Fruit fly (Drosophila melanogaster) whole organism, embryonic: ENCODE measurements around the gene CG7974.

Experiments used
- CG10147 ChIP-seq: fragments of 200-800 bp; sonication (Bioruptor generic); optimal IDR thresholded peaks from 2 replicates; lab custom pipeline; 2019; ENCODE audit warnings: missing biosample characterization, mild to moderate bottlenecking, missing genetic modification characterization, moderate library complexity
- CG10543 ChIP-seq: fragments of 200-800 bp; sonication (Bioruptor generic); optimal IDR thresholded peaks from 3 replicates; lab custom pipeline; 2017; ENCODE audit warnings: missing biosample characterization, mild to moderate bottlenecking, missing genetic modification characterization, moderate library complexity
- CG12391 ChIP-seq: fragments of 200-800 bp; sonication (Bioruptor generic); optimal IDR thresholded peaks from 3 replicates; lab custom pipeline; 2018; ENCODE audit warnings: missing biosample characterization, mild to moderate bottlenecking, missing genetic modification characterization, moderate library complexity
- CG12942 ChIP-seq: fragments of 200-800 bp; sonication (Bioruptor generic); optimal IDR thresholded peaks from 3 replicates; lab custom pipeline; 2016; ENCODE audit warnings: missing biosample characterization, missing genetic modification characterization
- CG13775 ChIP-seq: fragments of 200-800 bp; sonication (Bioruptor generic); optimal IDR thresholded peaks from 3 replicates; lab custom pipeline; 2017; ENCODE audit warnings: missing biosample characterization, mild to moderate bottlenecking, missing genetic modification characterization
- CG1832 ChIP-seq: fragments of 200-800 bp; sonication (Bioruptor generic); optimal IDR thresholded peaks from 2 replicates; lab custom pipeline; 2017; ENCODE audit warnings: missing biosample characterization, mild to moderate bottlenecking, missing genetic modification characterization, inconsistent platforms
- CG2712 ChIP-seq: fragments of 200-800 bp; optimal IDR thresholded peaks from 3 replicates; lab custom pipeline; 2019; ENCODE audit warnings: missing biosample characterization, mild to moderate bottlenecking, missing genetic modification characterization, moderate library complexity
- CG2889 ChIP-seq: fragments of 200-800 bp; sonication (Bioruptor generic); IDR thresholded peaks from 3 replicates; pipeline ENCODE4 v1.3.6; 2022; ENCODE audit warnings: missing biosample characterization, missing genetic modification characterization
- CG31441 ChIP-seq: fragments of 200-800 bp; sonication (Bioruptor generic); IDR thresholded peaks from 2 replicates; pipeline ENCODE4 v1.3.6; 2022; ENCODE audit warnings: missing biosample characterization, missing genetic modification characterization
- CG3281 ChIP-seq: fragments of 200-800 bp; sonication (Bioruptor generic); optimal IDR thresholded peaks from 3 replicates; lab custom pipeline; 2017; ENCODE audit warnings: missing biosample characterization, mild to moderate bottlenecking, missing genetic modification characterization
- CG34422 ChIP-seq: fragments of 200-800 bp; sonication (Bioruptor generic); IDR thresholded peaks from 3 replicates; pipeline ENCODE4 v1.3.6; 2022; ENCODE audit warnings: missing biosample characterization, missing genetic modification characterization
- CG3847 ChIP-seq: fragments of 200-800 bp; sonication (Bioruptor generic); IDR thresholded peaks from 2 replicates; pipeline ENCODE4 v1.3.6; 2022; ENCODE audit warnings: missing biosample characterization, missing genetic modification characterization
- CG5953 ChIP-seq: fragments of 200-800 bp; sonication (Bioruptor generic); IDR thresholded peaks from 2 replicates; pipeline ENCODE4 v1.3.6; 2022; ENCODE audit warnings: missing biosample characterization, missing genetic modification characterization
- CG6254 ChIP-seq: fragments of 200-800 bp; sonication (Bioruptor generic); optimal IDR thresholded peaks from 3 replicates; lab custom pipeline; 2017; ENCODE audit warnings: mild to moderate bottlenecking, missing biosample characterization, missing genetic modification reagents, missing genetic modification characterization
- CG7271 ChIP-seq: fragments of 200-800 bp; sonication (Bioruptor generic); optimal IDR thresholded peaks from 2 replicates; lab custom pipeline; 2018; ENCODE audit warnings: missing biosample characterization, mild to moderate bottlenecking, missing genetic modification characterization, moderate library complexity
- CG7928 ChIP-seq: fragments of 200-800 bp; sonication (Bioruptor generic); optimal IDR thresholded peaks from 2 replicates; lab custom pipeline; 2017; ENCODE audit warnings: missing biosample characterization, mild to moderate bottlenecking, missing genetic modification characterization
- CG9797 ChIP-seq: fragments of 200-800 bp; sonication (Bioruptor generic); optimal IDR thresholded peaks from 3 replicates; lab custom pipeline; 2018; ENCODE audit warnings: missing biosample characterization, mild to moderate bottlenecking, missing genetic modification characterization
- CG9817 ChIP-seq: fragments of 200-800 bp; sonication (Bioruptor generic); optimal IDR thresholded peaks from 2 replicates; lab custom pipeline; 2018; ENCODE audit warnings: missing biosample characterization, mild to moderate bottlenecking, missing genetic modification characterization, moderate library complexity
- Dbx ChIP-seq: fragments of 200-800 bp; sonication (Bioruptor generic); IDR thresholded peaks from 3 replicates; pipeline ENCODE4 v1.3.6; 2022; ENCODE audit warnings: missing biosample characterization, missing genetic modification characterization
- Deaf1 ChIP-seq: fragments of 200-800 bp; optimal IDR thresholded peaks from 3 replicates; lab custom pipeline; 2019; ENCODE audit warnings: missing biosample characterization, mild to moderate bottlenecking, missing genetic modification characterization, moderate library complexity
- Ets65A ChIP-seq: fragments of 200-800 bp; sonication (Bioruptor generic); peaks from one replicate; lab custom pipeline; 2016; ENCODE audit warnings: missing biosample characterization, missing genetic modification characterization
- HLH54F ChIP-seq: fragments of 200-800 bp; sonication (Bioruptor generic); optimal IDR thresholded peaks from 3 replicates; lab custom pipeline; 2016; ENCODE audit warnings: missing biosample characterization, missing genetic modification characterization
- Hand ChIP-seq: fragments of 200-800 bp; sonication (Bioruptor generic); optimal IDR thresholded peaks from 2 replicates; lab custom pipeline; 2017; ENCODE audit warnings: mild to moderate bottlenecking, missing biosample characterization, missing genetic modification reagents, missing genetic modification characterization
- Mad ChIP-seq: fragments of 200-800 bp; sonication (Bioruptor generic); optimal IDR thresholded peaks from 2 replicates; lab custom pipeline; 2016; ENCODE audit warnings: missing biosample characterization, missing genetic modification characterization
- Med ChIP-seq: fragments of 200-800 bp; sonication (Bioruptor generic); peaks from one replicate; lab custom pipeline; 2016; ENCODE audit warnings: missing biosample characterization, missing genetic modification characterization, mild to moderate bottlenecking, inconsistent platforms, moderate library complexity
- NC2β ChIP-seq: fragments of 200-800 bp; sonication (Bioruptor generic); optimal IDR thresholded peaks from 2 replicates; lab custom pipeline; 2016; ENCODE audit warnings: missing biosample characterization, missing genetic modification characterization
- Nf-YB ChIP-seq: fragments of 200-800 bp; sonication (Bioruptor generic); optimal IDR thresholded peaks from 3 replicates; lab custom pipeline; 2019; ENCODE audit warnings: missing biosample characterization, mild to moderate bottlenecking, missing genetic modification characterization, moderate library complexity
- PHDP ChIP-seq: fragments of 200-800 bp; sonication (Bioruptor generic); optimal IDR thresholded peaks from 3 replicates; lab custom pipeline; 2018; ENCODE audit warnings: missing biosample characterization, mild to moderate bottlenecking, missing genetic modification characterization, moderate library complexity
- Sry-δ ChIP-seq: fragments of 200-800 bp; sonication (Bioruptor generic); optimal IDR thresholded peaks from 2 replicates; lab custom pipeline; 2016; ENCODE audit warnings: missing biosample characterization, missing genetic modification characterization
- Xrp1 ChIP-seq: fragments of 200-800 bp; sonication (Bioruptor generic); IDR thresholded peaks from 2 replicates; pipeline ENCODE4 v1.3.6; 2022; ENCODE audit warnings: missing biosample characterization, missing genetic modification characterization
- abd-A ChIP-seq: fragments of 200-800 bp; sonication (Bioruptor generic); optimal IDR thresholded peaks from 3 replicates; lab custom pipeline; 2019; ENCODE audit warnings: missing biosample characterization, mild to moderate bottlenecking, missing genetic modification characterization, moderate library complexity
- ara ChIP-seq: fragments of 200-800 bp; sonication (Bioruptor generic); IDR thresholded peaks from 2 replicates; pipeline ENCODE4 v1.3.6; 2022; ENCODE audit warnings: missing biosample characterization, missing genetic modification characterization
- az2 ChIP-seq: fragments of 200-800 bp; sonication (Bioruptor generic); optimal IDR thresholded peaks from 3 replicates; lab custom pipeline; 2016; ENCODE audit warnings: missing biosample characterization, missing genetic modification characterization
- btn ChIP-seq: fragments of 200-800 bp; sonication (Bioruptor generic); optimal IDR thresholded peaks from 2 replicates; lab custom pipeline; 2016; ENCODE audit warnings: missing biosample characterization, missing genetic modification characterization
- chm ChIP-seq: fragments of 200-800 bp; sonication (Bioruptor generic); IDR thresholded peaks from 2 replicates; pipeline ENCODE4 v1.3.6; 2022; ENCODE audit warnings: missing biosample characterization, missing genetic modification characterization
- ci ChIP-seq: fragments of 200-800 bp; sonication (Bioruptor generic); IDR thresholded peaks from 3 replicates; pipeline ENCODE4 v1.3.6; 2022; ENCODE audit warnings: missing biosample characterization, missing genetic modification characterization
- dpn ChIP-seq, 2 experiments: fragments of 200-800 bp; sonication (Bioruptor generic); optimal IDR thresholded peaks; 3 replicates each; lab custom pipeline; 2016; ENCODE audit warnings: missing biosample characterization in 2 of 2, missing genetic modification characterization in 2 of 2
- grn ChIP-seq: fragments of 200-800 bp; sonication (Bioruptor generic); optimal IDR thresholded peaks from 3 replicates; lab custom pipeline; 2017; ENCODE audit warnings: missing biosample characterization, missing genetic modification characterization
- kni ChIP-seq: fragments of 200-800 bp; sonication (Bioruptor generic); optimal IDR thresholded peaks from 3 replicates; lab custom pipeline; 2017; ENCODE audit warnings: mild to moderate bottlenecking, missing biosample characterization, missing genetic modification reagents, missing genetic modification characterization
- lilli ChIP-seq: fragments of 200-800 bp; sonication (Bioruptor generic); optimal IDR thresholded peaks from 3 replicates; lab custom pipeline; 2016; ENCODE audit warnings: missing biosample characterization, missing genetic modification characterization
- lov ChIP-seq, 2 experiments: fragments of 200-800 bp in 1 of 2; fragments of >200 bp in 1 of 2; sonication (Bioruptor generic) in 1 of 2; IDR thresholded peaks in 1 of 2; optimal IDR thresholded peaks in 1 of 2; 2 replicates in 1 of 2; 3 replicates in 1 of 2; pipeline versions ENCODE4 v1.3.6 to Lab custom; 2017 to 2022; ENCODE audit warnings: missing biosample characterization in 1 of 2, missing genetic modification characterization in 1 of 2
- oc ChIP-seq: fragments of 200-800 bp; sonication (Bioruptor generic); optimal IDR thresholded peaks from 2 replicates; lab custom pipeline; 2018; ENCODE audit warnings: missing biosample characterization, mild to moderate bottlenecking, missing genetic modification characterization, moderate library complexity
- repo ChIP-seq: fragments of 200-800 bp; sonication (Bioruptor generic); optimal IDR thresholded peaks from 2 replicates; lab custom pipeline; 2016; ENCODE audit warnings: missing biosample characterization, missing genetic modification characterization
- sqz ChIP-seq: fragments of 200-800 bp; sonication (Bioruptor generic); optimal IDR thresholded peaks from 3 replicates; lab custom pipeline; 2018; ENCODE audit warnings: missing biosample characterization, mild to moderate bottlenecking, missing genetic modification characterization
- tll ChIP-seq, 2 experiments: fragments of 200-800 bp in 1 of 2; fragments of >200 bp in 1 of 2; sonication (Bioruptor generic) in 1 of 2; optimal IDR thresholded peaks; 2 replicates each; lab custom pipeline; 2017 to 2019; ENCODE audit warnings: missing biosample characterization in 2 of 2, missing genetic modification characterization in 2 of 2, mild to moderate bottlenecking in 1 of 2, moderate library complexity in 1 of 2
- vnd ChIP-seq: fragments of 200-800 bp; sonication (Bioruptor generic); IDR thresholded peaks from 3 replicates; pipeline ENCODE4 v1.3.6; 2022; ENCODE audit warnings: missing biosample characterization, missing genetic modification characterization; ENCODE audit not compliant: partially characterized antibody

The CG7974 gene

DNA sequence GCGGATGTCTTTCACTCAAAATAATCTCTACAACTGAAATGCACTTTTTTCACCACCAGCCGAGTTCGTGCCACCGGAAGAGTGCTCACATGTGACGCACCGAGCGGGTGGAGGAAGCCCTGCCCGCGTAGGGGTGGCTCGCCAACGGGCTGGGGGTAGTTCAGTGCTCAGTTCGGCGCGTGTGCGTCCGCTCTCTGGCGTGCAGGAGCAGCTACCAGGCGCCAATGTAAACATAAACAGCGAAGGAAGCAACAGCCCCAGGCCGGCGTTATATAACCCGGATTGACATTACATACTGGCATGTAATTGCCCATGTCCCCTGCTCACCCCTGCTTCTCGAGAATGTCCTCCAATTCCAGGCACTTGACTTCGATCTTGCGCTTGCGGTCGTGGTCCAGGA is 733 bp upstream of the CG7974 start (continued):
- peak; percentile 5 for TF ChIP-seq Hand (GFP tag; lab: Kevin White, UChicago)
- 0 out of 3 replicates have a peak, but pooled peaks have one; percentile 13 for TF ChIP-seq ci (GFP tag; lab: Robert Waterston, UW)
- TF ChIP-seq abd-A, result peak; percentile 27
- TF ChIP-seq repo, result no peak
- TF ChIP-seq Xrp1 (GFP tag; lab: Robert Waterston, UW), result no peak

DNA sequence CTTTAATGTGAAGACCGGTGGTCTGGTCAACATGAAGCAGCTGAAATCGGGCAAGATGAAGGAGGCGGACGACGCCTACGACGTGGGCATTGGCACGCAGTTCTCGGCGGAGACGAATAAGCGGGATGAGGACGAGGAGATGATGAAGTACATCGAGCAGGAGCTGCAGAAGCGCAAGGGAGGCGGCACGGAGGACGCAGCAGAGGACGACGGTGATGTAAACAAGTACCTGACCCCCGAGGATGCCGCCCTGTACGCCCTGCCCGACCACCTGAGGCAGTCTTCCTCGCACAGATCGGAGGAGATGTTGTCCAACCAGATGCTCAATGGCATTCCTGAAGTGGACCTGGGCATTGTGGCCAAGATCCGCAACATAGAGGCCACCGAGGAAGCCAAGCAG is 606 bp downstream of the CG7974 start:
- TF ChIP-seq CG31441 (GFP tag; lab: Robert Waterston, UW) (no peak), CG1832 (peak; percentile 4), lov (optimal IDR thresholded peaks at IDR 0.05; lab: Kevin White, UChicago) (no peak), lov (GFP tag; IDR thresholded peaks at IDR 0.05; lab: Robert Waterston, UW) (no peak), CG3847 (GFP tag; lab: Robert Waterston, UW) (no peak), PHDP (tag; lab: Kevin White, UChicago) (no peak), ara (GFP tag; lab: Robert Waterston, UW) (no peak), Med (peak; percentile 73), grn (GFP tag; lab: Kevin White, UChicago) (no peak), Nf-YB (GFP tag; lab: Kevin White, UChicago) (no peak), CG7928 (GFP tag; lab: Kevin White, UChicago) (no peak), Ets65A (GFP tag; lab: Kevin White, UChicago) (peak; percentile 91), chm (0 out of 2 replicates have a peak, but pooled peaks have one; percentile 37), CG9817 (tag; lab: Kevin White, UChicago) (no peak), Sry-δ (GFP tag; lab: Kevin White, UChicago) (no peak), ci (GFP tag; lab: Robert Waterston, UW) (no peak), CG2712 (tag; lab: Kevin White, UChicago) (no peak), CG3281 (no peak)

DNA sequence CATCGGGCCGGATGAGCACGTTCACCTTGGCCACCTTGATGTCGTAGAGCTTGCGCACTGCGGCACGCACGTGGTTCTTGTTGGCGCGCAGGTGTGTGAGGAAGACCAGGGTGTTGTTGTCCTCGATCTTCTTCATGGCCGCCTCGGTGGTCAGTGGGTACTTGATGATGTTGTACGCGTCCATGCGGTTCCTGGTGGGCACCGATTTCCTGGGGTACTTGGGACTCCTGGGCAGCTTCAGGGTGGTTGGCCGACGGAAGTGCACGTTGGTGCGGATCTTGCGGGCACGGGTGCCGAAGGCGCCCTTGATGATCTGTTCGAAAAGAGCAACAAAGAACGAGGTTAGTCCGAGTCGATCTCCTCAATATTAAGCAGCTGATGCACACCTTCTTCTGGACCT is 2.5 kb downstream of the CG7974 start:
- no peak for TF ChIP-seq CG2889 (GFP tag; lab: Robert Waterston, UW)
- no peak for TF ChIP-seq CG5953 (GFP tag; lab: Robert Waterston, UW)
- TF ChIP-seq sqz, result no peak
- TF ChIP-seq Med, result peak; percentile 43
- peak; percentile 46 for TF ChIP-seq Ets65A (GFP tag; lab: Kevin White, UChicago)
- TF ChIP-seq Dbx (GFP tag; lab: Robert Waterston, UW), result no peak

DNA sequence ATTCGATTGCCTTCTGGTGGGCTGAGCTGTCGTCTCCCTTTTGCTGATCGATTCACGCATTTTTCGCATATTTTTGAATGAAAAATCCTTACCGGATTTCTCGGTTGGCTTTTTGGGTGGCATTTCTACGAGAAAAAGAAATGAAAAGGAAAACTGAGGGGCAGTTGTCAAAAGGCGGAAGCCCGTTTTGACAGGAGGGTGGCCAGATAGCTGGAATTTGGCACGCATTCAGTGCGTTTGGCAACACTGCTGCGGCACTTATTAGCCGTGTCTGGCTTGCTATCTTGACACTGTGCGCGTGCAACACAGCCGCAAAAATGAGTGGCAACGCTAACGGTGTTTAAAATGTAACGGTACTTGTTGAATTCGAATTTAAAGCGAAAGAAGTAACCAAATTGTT is 3.6 kb downstream of the CG7974 start, which contains the start of gene RpL23A:
TSS of gene RpL23A (minus strand) at position 151 of the 400 bp plus-strand sequence.
- TF ChIP-seq lilli (GFP tag; lab: Kevin White, UChicago) (peak; percentile 94), NC2β (GFP tag; lab: Kevin White, UChicago) (peak; percentile 100), btn (GFP tag; lab: Kevin White, UChicago) (peak; percentile 92), HLH54F (GFP tag; lab: Kevin White, UChicago) (peak; percentile 96), dpn (GFP tag; optimal IDR thresholded peaks at IDR 0.05; lab: Kevin White, UChicago) (peak; percentile 93 to 98), CG13775 (GFP tag; lab: Kevin White, UChicago) (peak; percentile 98), ara (GFP tag; lab: Robert Waterston, UW) (peak; percentile 90), vnd (GFP tag; lab: Robert Waterston, UW) (no peak), CG34422 (GFP tag; lab: Robert Waterston, UW) (peak; percentile 93), tll (GFP tag; optimal IDR thresholded peaks at IDR 0.05; lab: Kevin White, UChicago) (peak in 1 of 2 experiments; percentile 61), CG7271 (tag; lab: Kevin White, UChicago) (peak; percentile 95), Deaf1 (tag; lab: Kevin White, UChicago) (peak; percentile 61), CG9797 (GFP tag; lab: Kevin White, UChicago) (peak; percentile 91), repo (peak; percentile 97), az2 (GFP tag; lab: Kevin White, UChicago) (peak; percentile 89), CG12391 (peak; percentile 95), kni (GFP tag; lab: Kevin White, UChicago) (peak; percentile 96), CG10543 (GFP tag; lab: Kevin White, UChicago) (peak; percentile 97), oc (tag; lab: Kevin White, UChicago) (peak; percentile 88), Mad (GFP tag; lab: Kevin White, UChicago) (peak; percentile 97), CG6254 (GFP tag; lab: Kevin White, UChicago) (peak; percentile 83), CG10147 (peak; percentile 89), CG9817 (tag; lab: Kevin White, UChicago) (peak; percentile 96), CG12942 (peak; percentile 95)
